Worm (Caenorhabditis elegans) whole organism, mixed stage, embryonic: Measurements from ENCODE around the gene srg-46.

Experiments used
- ces-1 ChIP-seq: fragments of 150-350 bp; optimal IDR thresholded peaks from 2 replicates; lab custom pipeline; 2014; ENCODE audit warnings: missing biosample characterization, missing genetic modification reagents, missing genetic modification characterization
- drap-1 ChIP-seq: fragments of 200-800 bp; sonication (Bioruptor generic); optimal IDR thresholded peaks from 3 replicates; lab custom pipeline; 2018; ENCODE audit warnings: mild to moderate bottlenecking, missing genetic modification characterization, missing compliant biosample characterization
- elt-1 ChIP-seq: sonication (generic microtip); optimal IDR thresholded peaks from 2 replicates; lab custom pipeline; 2017; ENCODE audit warnings: missing genetic modification characterization, mild to moderate bottlenecking, missing compliant biosample characterization, antibody characterized with exemption, moderate library complexity, borderline replicate concordance; ENCODE audit not compliant: insufficient read depth
- elt-3 ChIP-seq: fragments of 150-350 bp; optimal IDR thresholded peaks from 2 replicates; lab custom pipeline; 2014; ENCODE audit warnings: missing biosample characterization, missing genetic modification characterization
- flh-1 ChIP-seq: fragments of 200-800 bp; sonication (Bioruptor generic); optimal IDR thresholded peaks from 2 replicates; lab custom pipeline; 2018; ENCODE audit warnings: mild to moderate bottlenecking, missing genetic modification characterization, moderate library complexity, missing compliant biosample characterization
- ham-2 ChIP-seq: fragments of 200-800 bp; sonication (Bioruptor generic); optimal IDR thresholded peaks from 2 replicates; lab custom pipeline; 2018; ENCODE audit warnings: mild to moderate bottlenecking, missing genetic modification characterization, missing compliant biosample characterization
- hlh-1 ChIP-seq: fragments of 150-350 bp; optimal IDR thresholded peaks from 2 replicates; lab custom pipeline; 2014; ENCODE audit warnings: missing biosample characterization, missing genetic modification reagents, missing genetic modification characterization
- nhr-2 ChIP-seq: fragments of 150-350 bp; optimal IDR thresholded peaks from 2 replicates; lab custom pipeline; 2014; ENCODE audit warnings: missing biosample characterization, missing genetic modification characterization
- nhr-237 ChIP-seq: fragments of 150-350 bp; optimal IDR thresholded peaks from 2 replicates; lab custom pipeline; 2014; ENCODE audit warnings: missing biosample characterization, missing genetic modification characterization
- nhr-28 ChIP-seq: fragments of 150-350 bp; optimal IDR thresholded peaks from 2 replicates; lab custom pipeline; 2014; ENCODE audit warnings: missing biosample characterization, missing genetic modification characterization
- snpc-4 ChIP-seq: fragments of 150-350 bp; optimal IDR thresholded peaks from 2 replicates; lab custom pipeline; 2014; ENCODE audit warnings: missing biosample characterization, missing genetic modification characterization
- unc-39 ChIP-seq: fragments of 150-350 bp; optimal IDR thresholded peaks from 2 replicates; lab custom pipeline; 2014; ENCODE audit warnings: missing biosample characterization, missing genetic modification characterization
- unc-62 ChIP-seq: fragments of 150-350 bp; optimal IDR thresholded peaks from 2 replicates; lab custom pipeline; 2014; ENCODE audit warnings: missing biosample characterization, missing genetic modification reagents, missing genetic modification characterization
- ztf-11 ChIP-seq: fragments of 150-350 bp; optimal IDR thresholded peaks from 2 replicates; lab custom pipeline; 2014; ENCODE audit warnings: missing biosample characterization, missing genetic modification characterization

- TF ChIP-seq flh-1 = no peak
- TF ChIP-seq nhr-28 (tag; lab: Kevin White, UChicago) = no peak
- no peak for TF ChIP-seq ztf-11 (tag; lab: Kevin White, UChicago)
- no peak for TF ChIP-seq unc-39 (tag; lab: Kevin White, UChicago)
- no peak for TF ChIP-seq unc-62 (GFP tag; lab: Kevin White, UChicago)
- TF ChIP-seq nhr-237 (tag; lab: Kevin White, UChicago) = no peak
- no peak for TF ChIP-seq drap-1 (GFP tag; lab: Kevin White, UChicago)
- no peak for TF ChIP-seq snpc-4 (tag; lab: Kevin White, UChicago)
- TF ChIP-seq nhr-2 (tag; lab: Kevin White, UChicago) = no peak
- no peak for TF ChIP-seq elt-3 (tag; lab: Kevin White, UChicago)
- TF ChIP-seq ham-2 (GFP tag; lab: Kevin White, UChicago) = no peak
- no peak for TF ChIP-seq elt-1 (tag; lab: Kevin White, UChicago)
- no peak for TF ChIP-seq ces-1
- no peak for TF ChIP-seq hlh-1
These were observed 44.4 kb downstream of the srg-46 start, which contains the start of gene F53F1.3 for ce11 chrV:13407913-13408312.
